Fruit fly (Drosophila melanogaster): ENCODE measurements around the gene BG642312.

BG642312 gene

DNA sequence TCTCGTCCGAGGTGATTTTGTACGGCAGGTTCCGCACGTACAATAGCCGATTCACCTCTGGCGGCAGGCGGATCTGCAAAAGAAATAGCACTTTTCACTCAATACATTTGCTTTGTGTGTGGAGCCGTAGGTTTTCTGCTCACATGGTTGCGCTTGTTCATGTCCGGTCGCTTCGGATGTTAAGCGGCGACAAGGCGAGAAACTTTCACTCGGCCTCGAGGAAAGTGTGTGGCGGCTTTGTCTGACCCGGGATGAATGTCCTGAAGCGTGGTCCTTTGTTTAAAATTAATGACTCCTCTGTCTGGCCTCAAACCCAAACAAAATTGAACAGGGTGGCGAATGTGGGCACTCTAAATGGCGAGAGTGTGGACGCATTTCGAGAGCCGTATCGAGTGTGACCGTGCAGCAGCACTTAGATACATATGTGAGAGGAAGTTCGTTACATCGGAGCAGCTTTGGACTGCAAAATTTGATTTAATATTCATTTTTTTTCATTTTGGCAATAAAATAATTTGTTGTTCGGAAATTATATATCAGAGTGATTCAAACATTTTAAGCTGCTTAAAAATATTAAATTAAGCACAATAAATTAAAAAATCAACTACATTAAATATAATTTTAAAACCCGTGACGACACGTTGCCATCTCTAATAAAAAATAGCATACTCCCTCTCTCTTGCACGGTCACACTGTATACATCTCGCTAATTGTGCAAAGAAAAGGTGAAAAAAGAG lies 40.2 kb downstream of the BG642312 start, which contains the start of the genes Sf3b6 and Tnpo (continued):
- TF ChIP-seq Abd-B (GFP tag; optimal IDR thresholded peaks at IDR 0.05) (no peak), peb (GFP tag; IDR thresholded peaks at IDR 0.05) (peak; percentile 70), CG12659 (GFP tag; optimal IDR thresholded peaks at IDR 0.05) (peak; percentile 92), CG4424 (GFP tag; optimal IDR thresholded peaks at IDR 0.05) (peak; percentile 89), CG11093 (GFP tag; IDR thresholded peaks at IDR 0.05) (peak; percentile 59; the same call in 2 of the 3 replicates), CG13624 (GFP tag; optimal IDR thresholded peaks at IDR 0.05) (peak; percentile 51), Hmr (GFP tag; optimal IDR thresholded peaks at IDR 0.05) (no peak), Elba2 (GFP tag; optimal IDR thresholded peaks at IDR 0.05) (peak; percentile 72), salm (tag; optimal IDR thresholded peaks at IDR 0.05) (no peak), fru (optimal IDR thresholded peaks at IDR 0.05) (no peak), grn (GFP tag; optimal IDR thresholded peaks at IDR 0.05) (no peak), Dref (GFP tag; IDR thresholded peaks at IDR 0.05) (peak; percentile 41; the same call in 1 of the 2 replicates), NC2β (GFP tag; optimal IDR thresholded peaks at IDR 0.05) (peak; percentile 58), hkb (optimal IDR thresholded peaks at IDR 0.05) (no peak), hkb (GFP tag; IDR thresholded peaks at IDR 0.05) (peak; percentile 72), CG16813 (GFP tag; IDR thresholded peaks at IDR 0.05; ENCODE audit: partially characterized antibody) (peak; percentile 63), chinmo (GFP tag; IDR thresholded peaks at IDR 0.05; ENCODE audit: partially characterized antibody) (no peak), CG10147 (GFP tag; optimal IDR thresholded peaks at IDR 0.05) (no peak), Pdp1 (GFP tag; optimal IDR thresholded peaks at IDR 0.05) (peak; percentile 59 to 77), CG31441 (GFP tag; IDR thresholded peaks at IDR 0.05) (no peak), CHES-1-like (GFP tag; optimal IDR thresholded peaks at IDR 0.05) (peak; percentile 66), CG17568 (GFP tag; optimal IDR thresholded peaks at IDR 0.05) (no peak), CG4404 (GFP tag; IDR thresholded peaks at IDR 0.05) (peak; percentile 87), CG15073 (GFP tag; optimal IDR thresholded peaks at IDR 0.05) (peak; percentile 39), CG13775 (GFP tag; optimal IDR thresholded peaks at IDR 0.05) (peak; percentile 92), Kr (GFP tag; optimal IDR thresholded peaks at IDR 0.05) (no peak), Sox100B (GFP tag; optimal IDR thresholded peaks at IDR 0.05) (no peak), jigr1 (GFP tag; IDR thresholded peaks at IDR 0.05) (peak; percentile 85), CG11695 (GFP tag; IDR thresholded peaks at IDR 0.05) (peak; percentile 68), bsh (GFP tag; optimal IDR thresholded peaks at IDR 0.05) (no peak), ems (GFP tag; optimal IDR thresholded peaks at IDR 0.05) (peak; percentile 63), emc (GFP tag; optimal IDR thresholded peaks at IDR 0.05) (peak; percentile 29), cwo (GFP tag; optimal IDR thresholded peaks at IDR 0.05) (peak; percentile 68), Doc3 (GFP tag; IDR thresholded peaks at IDR 0.05; ENCODE audit: partially characterized antibody) (peak; percentile 55; the same call in 1 of the 3 replicates), CG13287 (GFP tag; IDR thresholded peaks at IDR 0.05; ENCODE audit: partially characterized antibody) (peak; percentile 61), cas (GFP tag; IDR thresholded peaks at IDR 0.05) (0 out of 2 replicates have a peak, but pooled peaks have one; percentile 44), ERR (GFP tag; optimal IDR thresholded peaks at IDR 0.05) (no peak), MTF-1 (GFP tag; optimal IDR thresholded peaks at IDR 0.05; ENCODE audit: borderline replicate concordance) (no peak), D19B (GFP tag; optimal IDR thresholded peaks at IDR 0.05) (peak; percentile 88), Dip2 (GFP tag; IDR thresholded peaks at IDR 0.05) (no peak), CG3407 (GFP tag; optimal IDR thresholded peaks at IDR 0.05) (no peak), pb (GFP tag; optimal IDR thresholded peaks at IDR 0.05) (no peak), gcm (GFP tag; optimal IDR thresholded peaks at IDR 0.05) (no peak), CG10654 (GFP tag; optimal IDR thresholded peaks at IDR 0.05) (peak; percentile 67), p53 (GFP tag; optimal IDR thresholded peaks at IDR 0.05) (peak; percentile 35), tgo (GFP tag; IDR thresholded peaks at IDR 0.05) (peak; percentile 86), CG15696 (tag; optimal IDR thresholded peaks at IDR 0.05) (peak; percentile 89), Hsf (GFP tag; optimal IDR thresholded peaks at IDR 0.05) (peak; percentile 84), sqz (GFP tag; optimal IDR thresholded peaks at IDR 0.05) (peak; percentile 74)
